Worm (Caenorhabditis elegans) whole organism, young adult: ENCODE results near the gene rpl-7A.
"Not testable (repeated sequence)": the region's sequence is repeated elsewhere in the genome, so short reads cannot be mapped to it uniquely, and the experiment has no call there.

Experiments used
- B0019.2 ChIP-seq: fragments of 200-800 bp; sonication (Bioruptor generic); conservative IDR thresholded peaks from 2 replicates; pipeline ENCODE4 v1.3.6; 2022; ENCODE audit warnings: missing genetic modification reagents, missing genetic modification characterization, missing compliant biosample characterization
- B0261.1 ChIP-seq: sonication (generic microtip); optimal IDR thresholded peaks from 2 replicates; lab custom pipeline; 2016; ENCODE audit warnings: mild to moderate bottlenecking, missing genetic modification characterization, moderate library complexity, missing compliant biosample characterization
- B0336.3 ChIP-seq: fragments of 200-800 bp; sonication (Bioruptor generic); IDR thresholded peaks from 2 replicates; pipeline ENCODE4 v1.3.6; 2022; ENCODE audit warnings: missing genetic modification characterization, missing compliant biosample characterization
- F10E7.11 ChIP-seq: sonication (generic microtip); optimal IDR thresholded peaks from 2 replicates; lab custom pipeline; 2017; ENCODE audit warnings: mild to moderate bottlenecking, missing genetic modification characterization, moderate library complexity, missing compliant biosample characterization
- F23B12.7 ChIP-seq: sonication (generic microtip); optimal IDR thresholded peaks from 2 replicates; lab custom pipeline; 2017; ENCODE audit warnings: missing genetic modification characterization, mild to moderate bottlenecking, missing compliant biosample characterization, antibody characterized with exemption, moderate library complexity; ENCODE audit not compliant: insufficient read depth
- F57C9.4 ChIP-seq: sonication (generic microtip); optimal IDR thresholded peaks from 2 replicates; lab custom pipeline; 2017; ENCODE audit warnings: mild to moderate bottlenecking, missing genetic modification characterization, missing compliant biosample characterization
- K11D2.4 ChIP-seq: fragments of 200-800 bp; sonication (Bioruptor generic); IDR thresholded peaks from 2 replicates; pipeline ENCODE4 v1.3.6; 2022; ENCODE audit warnings: missing genetic modification reagents, missing genetic modification characterization, missing compliant biosample characterization
- T07F8.4 ChIP-seq: sonication (generic microtip); optimal IDR thresholded peaks from 2 replicates; lab custom pipeline; 2016; ENCODE audit warnings: mild to moderate bottlenecking, missing genetic modification characterization, moderate library complexity, missing compliant biosample characterization
- Y53F4B.3 ChIP-seq: fragments of 200-800 bp; sonication (Bioruptor generic); IDR thresholded peaks from 2 replicates; pipeline ENCODE4 v1.3.6; 2022; ENCODE audit warnings: missing genetic modification reagents, missing genetic modification characterization, missing compliant biosample characterization
- Y95B8A.8 ChIP-seq: fragments of 200-800 bp; sonication (Bioruptor generic); IDR thresholded peaks from 2 replicates; pipeline ENCODE4 v1.3.6; 2022; ENCODE audit warnings: missing genetic modification reagents, missing genetic modification characterization, missing compliant biosample characterization
- athp-1 ChIP-seq: sonication (generic microtip); optimal IDR thresholded peaks from 2 replicates; lab custom pipeline; 2017; ENCODE audit warnings: mild to moderate bottlenecking, missing genetic modification characterization, missing compliant biosample characterization
- bed-1 ChIP-seq: fragments of 200-800 bp; sonication (Bioruptor generic); IDR thresholded peaks from 2 replicates; pipeline ENCODE4 v1.3.6; 2022; ENCODE audit warnings: missing genetic modification reagents, missing genetic modification characterization, missing compliant biosample characterization
- ceh-40 ChIP-seq: fragments of 200-800 bp; sonication (Bioruptor generic); IDR thresholded peaks from 2 replicates; pipeline ENCODE4 v1.3.6; 2022; ENCODE audit warnings: missing genetic modification characterization, missing compliant biosample characterization
- die-1 ChIP-seq: sonication (generic microtip); optimal IDR thresholded peaks from 2 replicates; lab custom pipeline; 2016; ENCODE audit warnings: missing genotype, mild to moderate bottlenecking, missing genetic modification characterization, missing compliant biosample characterization
- dox-1 ChIP-seq: fragments of 200-800 bp; sonication (Bioruptor generic); IDR thresholded peaks from 2 replicates; pipeline ENCODE4 v1.3.6; 2022; ENCODE audit warnings: missing genetic modification reagents, missing genetic modification characterization, missing compliant biosample characterization
- dpff-1 ChIP-seq: sonication (generic microtip); optimal IDR thresholded peaks from 2 replicates; lab custom pipeline; 2017; ENCODE audit warnings: mild to moderate bottlenecking, missing genetic modification characterization, missing compliant biosample characterization
- dpl-1 ChIP-seq: fragments of 150-350 bp; optimal IDR thresholded peaks from 2 replicates; lab custom pipeline; 2014; ENCODE audit warnings: missing biosample characterization, missing genetic modification reagents, missing genetic modification characterization
- efl-1 ChIP-seq: fragments of 150-350 bp; optimal IDR thresholded peaks from 2 replicates; lab custom pipeline; 2014; ENCODE audit warnings: missing biosample characterization, missing genetic modification reagents, missing genetic modification characterization
- ets-4 ChIP-seq: fragments of 200-800 bp; sonication (Bioruptor generic); optimal IDR thresholded peaks from 2 replicates; lab custom pipeline; 2018; ENCODE audit warnings: mild to moderate bottlenecking, missing genetic modification characterization, missing compliant biosample characterization
- fkh-3 ChIP-seq: sonication (generic microtip); optimal IDR thresholded peaks from 2 replicates; lab custom pipeline; 2016; ENCODE audit warnings: mild to moderate bottlenecking, missing genetic modification characterization, missing compliant biosample characterization
- hlh-12 ChIP-seq: sonication (generic microtip); optimal IDR thresholded peaks from 2 replicates; lab custom pipeline; 2016; ENCODE audit warnings: missing genetic modification characterization, missing compliant biosample characterization
- hmg-20 ChIP-seq: fragments of 200-800 bp; sonication (Bioruptor generic); IDR thresholded peaks from 2 replicates; pipeline ENCODE4 v1.3.6; 2022; ENCODE audit warnings: missing genetic modification reagents, missing genetic modification characterization, missing compliant biosample characterization
- lin-26 ChIP-seq: fragments of 200-800 bp; sonication (Bioruptor generic); IDR thresholded peaks from 2 replicates; pipeline ENCODE4 v1.3.6; 2022; ENCODE audit warnings: missing genetic modification reagents, missing genetic modification characterization, missing compliant biosample characterization
- lin-35 ChIP-seq, 3 experiments: fragments of 150-350 bp in 2 of 3; sonication (generic microtip) in 1 of 3; optimal IDR thresholded peaks; 2 replicates each; lab custom pipeline; 2014 to 2018; ENCODE audit warnings: missing biosample characterization in 3 of 3, missing genetic modification characterization in 3 of 3, missing genetic modification reagents in 3 of 3
- lin-54 ChIP-seq: fragments of 200-800 bp; sonication (Bioruptor generic); optimal IDR thresholded peaks from 2 replicates; lab custom pipeline; 2018; ENCODE audit warnings: mild to moderate bottlenecking, missing genetic modification characterization, missing compliant biosample characterization
- madf-3 ChIP-seq: fragments of 200-800 bp; sonication (Bioruptor generic); IDR thresholded peaks from 2 replicates; pipeline ENCODE4 v1.3.6; 2022; ENCODE audit warnings: missing genetic modification reagents, missing genetic modification characterization, missing compliant biosample characterization
- mcd-1 ChIP-seq: fragments of 200-800 bp; sonication (Bioruptor generic); IDR thresholded peaks from 2 replicates; pipeline ENCODE4 v1.3.6; 2022; ENCODE audit warnings: missing genetic modification reagents, missing genetic modification characterization, missing compliant biosample characterization
- mel-28 ChIP-seq: sonication (generic microtip); optimal IDR thresholded peaks from 2 replicates; lab custom pipeline; 2016; ENCODE audit warnings: borderline replicate concordance, mild to moderate bottlenecking, missing genetic modification characterization, missing compliant biosample characterization
- mxl-1 ChIP-seq: sonication (generic microtip); optimal IDR thresholded peaks from 2 replicates; lab custom pipeline; 2016; ENCODE audit warnings: missing genetic modification characterization, missing compliant biosample characterization
- nhr-120 ChIP-seq: fragments of 200-800 bp; sonication (Bioruptor generic); IDR thresholded peaks from 2 replicates; pipeline ENCODE4 v1.3.6; 2022; ENCODE audit warnings: missing genetic modification characterization, missing compliant biosample characterization
- nhr-27 ChIP-seq: fragments of 200-800 bp; sonication (Bioruptor generic); optimal IDR thresholded peaks from 2 replicates; lab custom pipeline; 2018; ENCODE audit warnings: mild to moderate bottlenecking, missing genetic modification characterization, moderate library complexity, missing compliant biosample characterization
- rcor-1 ChIP-seq: fragments of 200-800 bp; sonication (Bioruptor generic); IDR thresholded peaks from 2 replicates; pipeline ENCODE4 v1.3.6; 2022; ENCODE audit warnings: missing genetic modification reagents, missing genetic modification characterization, missing compliant biosample characterization
- rpc-1 ChIP-seq, 2 experiments: fragments of 150-350 bp in 1 of 2; sonication (generic microtip) in 1 of 2; optimal IDR thresholded peaks; 2 replicates each; lab custom pipeline; 2014 to 2018; ENCODE audit warnings: missing biosample characterization in 1 of 2, missing genetic modification characterization in 1 of 2, missing genetic modification reagents in 1 of 2, missing genotype in 1 of 2
- snpc-1.3 ChIP-seq: sonication (generic microtip); optimal IDR thresholded peaks from 2 replicates; lab custom pipeline; 2017; ENCODE audit warnings: missing genetic modification characterization, mild to moderate bottlenecking, missing compliant biosample characterization, antibody characterized with exemption, moderate library complexity, missing genotype, missing genetic modification reagents; ENCODE audit not compliant: insufficient read depth
- snpc-3.4 ChIP-seq: sonication (generic microtip); optimal IDR thresholded peaks from 2 replicates; lab custom pipeline; 2017; ENCODE audit warnings: missing genetic modification characterization, mild to moderate bottlenecking, missing compliant biosample characterization, antibody characterized with exemption, moderate library complexity, missing genotype, missing genetic modification reagents
- xnd-1 ChIP-seq: sonication (generic microtip); optimal IDR thresholded peaks from 2 replicates; lab custom pipeline; 2016; ENCODE audit warnings: missing genotype, missing genetic modification reagents, missing genetic modification characterization, missing compliant biosample characterization
- zfh-2 ChIP-seq: fragments of 200-800 bp; sonication (Bioruptor generic); conservative IDR thresholded peaks from 2 replicates; pipeline ENCODE4 v1.3.6; 2022; ENCODE audit warnings: missing genetic modification reagents, missing genetic modification characterization, missing compliant biosample characterization
- zim-3 ChIP-seq: sonication (generic microtip); optimal IDR thresholded peaks from 2 replicates; lab custom pipeline; 2017; ENCODE audit warnings: mild to moderate bottlenecking, missing genetic modification characterization, moderate library complexity, missing compliant biosample characterization
- ztf-18 ChIP-seq: sonication (generic microtip); optimal IDR thresholded peaks from 2 replicates; lab custom pipeline; 2016; ENCODE audit warnings: missing genotype, mild to moderate bottlenecking, missing genetic modification characterization, missing compliant biosample characterization
- ztf-25 ChIP-seq: fragments of 200-800 bp; sonication (Bioruptor generic); IDR thresholded peaks from 2 replicates; pipeline ENCODE4 v1.3.6; 2022; ENCODE audit warnings: missing genetic modification reagents, missing genetic modification characterization, missing compliant biosample characterization

The rpl-7A gene

DNA sequence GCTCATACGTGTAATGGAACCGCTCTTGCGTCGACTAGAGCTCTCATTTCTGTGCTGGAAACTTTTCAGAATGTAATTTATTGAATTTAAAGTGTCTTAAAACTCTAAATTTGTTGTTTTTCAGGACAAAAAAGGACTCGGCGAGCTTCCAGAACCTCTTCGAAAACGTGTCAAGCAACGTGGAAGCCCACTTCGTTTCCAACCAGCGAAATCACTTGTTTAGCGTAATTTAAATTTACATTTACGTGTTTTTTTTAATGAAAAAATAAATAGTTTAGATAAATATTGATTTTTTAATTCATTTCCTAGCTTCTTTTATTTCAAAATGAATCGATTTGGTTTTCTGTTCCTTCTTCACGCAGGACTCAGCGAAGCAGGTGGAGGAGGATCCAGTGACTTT lies 30.7 kb downstream of the rpl-7A start, which contains the start of gene F55F10.3:
Gene F55F10.3, plus strand, starts transcription at position 301 of the 400 bp plus-strand sequence.
- no peak for TF ChIP-seq F57C9.4 (tag; lab: Kevin White, UChicago)
- no peak for TF ChIP-seq ceh-40 (GFP tag; lab: Robert Waterston, UW)
- no peak for TF ChIP-seq B0019.2 (GFP tag; lab: Robert Waterston, UW)
- no peak for TF ChIP-seq B0261.1 (tag; lab: Kevin White, UChicago)
- TF ChIP-seq rpc-1 (optimal IDR thresholded peaks at IDR 0.05; lab: Kevin White, UChicago) = no peak
- no peak for TF ChIP-seq rpc-1 (tag; optimal IDR thresholded peaks at IDR 0.05; lab: Kevin White, UChicago)
- TF ChIP-seq mxl-1 (tag; lab: Kevin White, UChicago) = no peak
- no peak for TF ChIP-seq K11D2.4 (GFP tag; lab: Robert Waterston, UW)
- TF ChIP-seq F23B12.7 (tag; lab: Kevin White, UChicago) = no peak
- TF ChIP-seq rcor-1 (GFP tag; lab: Robert Waterston, UW) = no peak
- no peak for TF ChIP-seq ztf-25
- TF ChIP-seq madf-3 (GFP tag; lab: Robert Waterston, UW) = no peak
- no peak for TF ChIP-seq nhr-120 (GFP tag; lab: Robert Waterston, UW)

DNA sequence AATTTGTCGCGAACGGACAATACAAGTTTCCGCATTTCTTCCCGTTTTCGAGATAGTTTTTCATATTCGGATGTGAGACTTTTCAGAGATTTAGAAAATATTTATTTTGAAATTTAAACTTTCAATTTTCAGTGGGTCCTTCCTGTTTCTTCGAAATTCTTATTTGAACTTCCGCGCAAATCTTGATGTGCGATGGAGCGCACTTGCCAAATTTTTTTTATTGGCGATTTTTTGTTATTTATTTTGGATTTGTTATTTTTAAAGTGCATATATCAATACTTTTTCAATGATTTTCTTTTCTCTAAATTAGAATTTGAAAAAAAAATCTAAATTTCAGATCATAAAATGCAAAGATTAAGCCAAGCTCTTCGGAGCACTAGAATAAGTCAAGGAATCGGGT lies 33.1 kb downstream of the rpl-7A start, which contains the start of gene sars-2:
Gene sars-2, plus strand, starts transcription at position 341 of the 400 bp plus-strand sequence.
- TF ChIP-seq dox-1 (GFP tag; lab: Robert Waterston, UW) (no peak), xnd-1 (tag; lab: Kevin White, UChicago) (no peak), T07F8.4 (no peak), madf-3 (GFP tag; lab: Robert Waterston, UW) (no peak), lin-35 (GFP tag; optimal IDR thresholded peaks at IDR 0.05; lab: Kevin White, UChicago) (peak in 1 of 3 experiments; percentile 66), mel-28 (no peak), mcd-1 (peak; percentile 86), rpc-1 (optimal IDR thresholded peaks at IDR 0.05; lab: Kevin White, UChicago) (no peak), rpc-1 (tag; optimal IDR thresholded peaks at IDR 0.05; lab: Kevin White, UChicago) (no peak), ztf-18 (tag; lab: Kevin White, UChicago) (peak; percentile 33), lin-54 (GFP tag; lab: Kevin White, UChicago) (peak; percentile 69), efl-1 (peak; percentile 52), F10E7.11 (tag; lab: Kevin White, UChicago) (no peak), dpl-1 (peak; percentile 63)

DNA sequence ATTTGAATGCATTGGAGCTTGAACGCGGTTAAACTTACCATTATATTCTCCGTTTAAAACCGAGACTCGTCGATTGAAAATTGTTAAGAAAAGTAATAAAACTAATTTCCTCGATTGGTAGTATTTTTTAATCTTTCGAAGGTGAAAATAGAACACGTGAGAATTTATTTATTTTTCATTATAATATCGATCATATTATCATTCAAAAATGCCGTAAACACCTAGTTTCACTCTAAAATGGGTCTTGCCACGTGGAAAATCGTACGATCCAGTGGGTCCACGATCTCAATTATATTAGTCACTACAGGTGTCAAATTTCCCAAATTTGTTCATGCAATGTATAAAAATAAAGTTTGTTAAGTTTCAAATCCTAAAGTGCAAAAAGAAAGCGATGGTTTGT lies 33.5 kb downstream of the rpl-7A start, which contains the start of gene W03B1.9:
Gene W03B1.9, minus strand, starts transcription at position 101 of the 400 bp plus-strand sequence.
- no peak for TF ChIP-seq lin-26 (GFP tag; lab: Robert Waterston, UW)

DNA sequence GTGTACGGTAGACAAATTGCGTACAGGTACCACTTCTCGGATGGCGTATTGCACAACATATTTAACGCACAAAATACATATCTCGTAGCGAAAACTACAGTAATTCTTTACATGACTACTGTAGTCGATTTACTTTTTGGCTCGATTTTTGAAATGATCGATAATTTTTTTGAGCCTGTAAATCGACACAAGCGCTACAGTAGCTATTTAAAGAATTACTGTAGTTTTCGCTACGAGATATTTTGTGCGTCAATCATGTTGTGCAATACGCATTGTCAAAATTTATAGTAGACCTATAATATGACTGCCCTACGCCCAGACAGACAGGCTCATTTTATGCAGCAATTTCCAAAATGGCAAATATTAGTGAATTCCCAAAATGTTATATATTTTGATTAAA lies 42.2 kb downstream of the rpl-7A start, which contains the start of gene W03B1.5:
Gene W03B1.5, plus strand, starts transcription at position 301 of the 400 bp plus-strand sequence.
- not testable (repeated sequence) for TF ChIP-seq hmg-20 (GFP tag; lab: Robert Waterston, UW); die-1 (tag; lab: Kevin White, UChicago); lin-35 (GFP tag; optimal IDR thresholded peaks at IDR 0.05; lab: Kevin White, UChicago)

DNA sequence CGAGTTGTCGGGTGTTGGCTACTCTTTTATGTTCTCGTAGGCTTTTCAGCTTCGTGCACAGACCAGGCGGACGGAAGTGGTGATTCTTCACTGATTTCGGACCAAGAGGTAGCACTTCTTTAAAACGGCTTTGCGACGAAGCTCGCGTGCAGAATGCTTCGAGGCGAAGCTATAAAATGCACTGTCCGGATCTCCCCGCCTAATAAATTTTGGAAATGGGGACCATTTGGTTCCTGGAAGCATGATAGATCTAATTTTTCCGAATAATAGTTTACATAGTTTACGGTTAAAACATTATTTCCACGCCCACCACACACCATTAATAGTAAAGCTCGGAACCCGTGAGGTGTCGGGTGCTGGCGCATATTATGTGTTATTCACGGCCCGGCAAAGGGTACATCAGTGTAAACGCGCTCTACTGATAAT lies 42.8 kb downstream of the rpl-7A start:
- peak; percentile 46 for TF ChIP-seq xnd-1 (tag; lab: Kevin White, UChicago)
- no peak for TF ChIP-seq dpff-1 (tag; lab: Kevin White, UChicago)
- peak; percentile 71 for TF ChIP-seq B0336.3 (GFP tag; lab: Robert Waterston, UW)
- peak; percentile 78 for TF ChIP-seq ztf-18 (tag; lab: Kevin White, UChicago)
- no peak for TF ChIP-seq snpc-1.3 (tag; lab: Kevin White, UChicago)
- peak; percentile 93 for TF ChIP-seq dox-1 (GFP tag; lab: Robert Waterston, UW)
- no peak; the same call in 1 of the 2 replicates for TF ChIP-seq Y53F4B.3 (GFP tag; lab: Robert Waterston, UW)
- no peak for TF ChIP-seq ets-4 (GFP tag; lab: Kevin White, UChicago)
- no peak for TF ChIP-seq fkh-3 (tag; lab: Kevin White, UChicago)
- no peak for TF ChIP-seq nhr-27
- TF ChIP-seq hlh-12 = no peak
- TF ChIP-seq B0261.1 (tag; lab: Kevin White, UChicago) = no peak
- TF ChIP-seq Y95B8A.8 (GFP tag; lab: Robert Waterston, UW) = no peak
- TF ChIP-seq efl-1 = peak; percentile 29
- TF ChIP-seq lin-26 (GFP tag; lab: Robert Waterston, UW) = peak; percentile 78; the same call in 1 of the 2 replicates
- no peak for TF ChIP-seq zfh-2 (GFP tag; lab: Robert Waterston, UW)
- no peak for TF ChIP-seq bed-1 (GFP tag; lab: Robert Waterston, UW)
- no peak for TF ChIP-seq athp-1 (tag; lab: Kevin White, UChicago)
- peak; percentile 77 for TF ChIP-seq snpc-3.4
- no peak for TF ChIP-seq zim-3
